Worm (Caenorhabditis elegans): Measurements from ENCODE around the gene F13D11.4.

DNA sequence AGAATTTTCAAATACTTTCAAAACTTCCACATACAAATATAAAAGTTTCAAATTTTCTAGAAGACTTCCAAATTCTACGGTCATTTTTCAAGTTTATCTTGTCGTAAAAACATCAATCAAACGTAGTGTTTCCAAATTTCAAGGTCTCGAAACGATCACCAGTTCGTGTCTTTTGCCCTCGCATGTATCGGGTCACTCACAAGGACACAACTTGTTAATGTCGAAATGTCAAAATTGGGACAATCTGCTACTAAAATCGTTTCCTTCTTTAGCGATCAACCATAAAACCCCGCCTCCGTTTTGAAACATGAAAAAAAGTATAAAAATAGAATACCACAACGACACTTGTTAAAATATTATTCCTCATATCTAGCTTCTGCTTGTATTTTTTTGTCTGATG, 31.1 kb downstream of the F13D11.4 start:
- TF ChIP-seq unc-3 (GFP tag; conservative IDR thresholded peaks at IDR 0.05) (no peak), unc-3 (tag; optimal IDR thresholded peaks at IDR 0.05) (no peak), T23F11.4 (GFP tag; optimal IDR thresholded peaks at IDR 0.05) (no peak), nhr-11 (tag; optimal IDR thresholded peaks at IDR 0.05) (no peak), ztf-16 (tag; optimal IDR thresholded peaks at IDR 0.05) (no peak), ama-1 (optimal IDR thresholded peaks at IDR 0.05) (no peak), sox-4 (tag; optimal IDR thresholded peaks at IDR 0.05) (no peak), sox-2 (GFP tag; IDR thresholded peaks at IDR 0.05) (no peak), sdc-2 (tag; optimal IDR thresholded peaks at IDR 0.05) (no peak)

All from whole organism, late embryonic.